Fruit fly (Drosophila melanogaster) whole organism, embryonic: Measurements from ENCODE around the gene CG12998.
A peak's percentile ranks its signal among the peaks of the same experiment; 100 is the strongest.

Source experiments
- Adf1 ChIP-seq: fragments of 200-800 bp; sonication (Bioruptor generic); IDR thresholded peaks from 2 replicates; pipeline ENCODE4 v1.3.6; 2022; ENCODE audit warnings: missing biosample characterization, missing genetic modification characterization
- Atf-2 ChIP-seq: fragments of 200-800 bp; sonication (Bioruptor generic); optimal IDR thresholded peaks from 2 replicates; lab custom pipeline; 2016; ENCODE audit warnings: missing biosample characterization, missing genetic modification characterization
- B-H2 ChIP-seq: fragments of 200-800 bp; sonication (Bioruptor generic); optimal IDR thresholded peaks from 2 replicates; lab custom pipeline; 2018; ENCODE audit warnings: missing biosample characterization, mild to moderate bottlenecking, missing genetic modification characterization
- CG10209 ChIP-seq: fragments of 200-800 bp; sonication (Bioruptor generic); optimal IDR thresholded peaks from 3 replicates; lab custom pipeline; 2017; ENCODE audit warnings: missing biosample characterization, mild to moderate bottlenecking, missing genetic modification characterization, missing genetic modification reagents
- CG12219 ChIP-seq: fragments of 200-800 bp; sonication (Bioruptor generic); optimal IDR thresholded peaks from 3 replicates; lab custom pipeline; 2018; ENCODE audit warnings: missing biosample characterization, mild to moderate bottlenecking, missing genetic modification characterization
- CG12299 ChIP-seq: fragments of 200-800 bp; sonication (Bioruptor generic); optimal IDR thresholded peaks from 2 replicates; lab custom pipeline; 2018; ENCODE audit warnings: missing biosample characterization, mild to moderate bottlenecking, missing genetic modification characterization
- CG12744 ChIP-seq: fragments of 200-800 bp; sonication (Bioruptor generic); optimal IDR thresholded peaks from 2 replicates; lab custom pipeline; 2016; ENCODE audit warnings: missing biosample characterization, missing genetic modification characterization
- CG12942 ChIP-seq: fragments of 200-800 bp; sonication (Bioruptor generic); optimal IDR thresholded peaks from 3 replicates; lab custom pipeline; 2016; ENCODE audit warnings: missing biosample characterization, missing genetic modification characterization
- CG13424 ChIP-seq: fragments of 200-800 bp; sonication (Bioruptor generic); optimal IDR thresholded peaks from 2 replicates; lab custom pipeline; 2019; ENCODE audit warnings: missing biosample characterization, mild to moderate bottlenecking, missing genetic modification characterization, moderate library complexity
- CG17359 ChIP-seq: fragments of 200-800 bp; sonication (Bioruptor generic); optimal IDR thresholded peaks from 3 replicates; lab custom pipeline; 2018; ENCODE audit warnings: missing biosample characterization, mild to moderate bottlenecking, missing genetic modification characterization, moderate library complexity
- CG2129 ChIP-seq: fragments of 200-800 bp; sonication (Bioruptor generic); IDR thresholded peaks from 2 replicates; pipeline ENCODE4 v1.3.6; 2022; ENCODE audit warnings: missing biosample characterization, missing genetic modification characterization; ENCODE audit not compliant: partially characterized antibody
- CG2678 ChIP-seq: fragments of 200-800 bp; sonication (Bioruptor generic); optimal IDR thresholded peaks from 3 replicates; lab custom pipeline; 2019; ENCODE audit warnings: missing biosample characterization, mild to moderate bottlenecking, missing genetic modification characterization, moderate library complexity
- CG30403 ChIP-seq: fragments of 200-800 bp; sonication (Bioruptor generic); optimal IDR thresholded peaks from 3 replicates; lab custom pipeline; 2016; ENCODE audit warnings: missing biosample characterization, missing genetic modification characterization
- CG31224 ChIP-seq: fragments of 200-800 bp; sonication (Bioruptor generic); IDR thresholded peaks from 2 replicates; pipeline ENCODE4 v1.3.6; 2022; ENCODE audit warnings: missing biosample characterization, missing genetic modification characterization
- CG3281 ChIP-seq: fragments of 200-800 bp; sonication (Bioruptor generic); optimal IDR thresholded peaks from 3 replicates; lab custom pipeline; 2017; ENCODE audit warnings: missing biosample characterization, mild to moderate bottlenecking, missing genetic modification characterization
- CG3726 ChIP-seq: fragments of 200-800 bp; sonication (Bioruptor generic); IDR thresholded peaks from 3 replicates; pipeline ENCODE4, ENCODE4 v1.3.6; 2022; ENCODE audit warnings: missing biosample characterization, missing genetic modification characterization
- CG4282 ChIP-seq: fragments of 200-800 bp; sonication (Bioruptor generic); optimal IDR thresholded peaks from 2 replicates; lab custom pipeline; 2016; ENCODE audit warnings: missing biosample characterization, missing genetic modification characterization
- CG4328 ChIP-seq: fragments of 200-800 bp; sonication (Bioruptor generic); optimal IDR thresholded peaks from 3 replicates; lab custom pipeline; 2017; ENCODE audit warnings: missing biosample characterization, missing genetic modification reagents, missing genetic modification characterization
- CG4707 ChIP-seq: fragments of 200-800 bp; sonication (Bioruptor generic); optimal IDR thresholded peaks from 2 replicates; lab custom pipeline; 2018; ENCODE audit warnings: missing biosample characterization, mild to moderate bottlenecking, missing genetic modification characterization, moderate library complexity
- CG5953 ChIP-seq: fragments of 200-800 bp; sonication (Bioruptor generic); IDR thresholded peaks from 2 replicates; pipeline ENCODE4 v1.3.6; 2022; ENCODE audit warnings: missing biosample characterization, missing genetic modification characterization
- CG6175 ChIP-seq: fragments of 200-800 bp; sonication (Bioruptor generic); IDR thresholded peaks from 3 replicates; pipeline ENCODE4 v1.3.6; 2022; ENCODE audit warnings: missing biosample characterization, missing genetic modification characterization
- CG7839 ChIP-seq: fragments of 200-800 bp; sonication (Bioruptor generic); optimal IDR thresholded peaks from 3 replicates; lab custom pipeline; 2018; ENCODE audit warnings: missing biosample characterization, mild to moderate bottlenecking, missing genetic modification characterization, moderate library complexity
- CG7928 ChIP-seq: fragments of 200-800 bp; sonication (Bioruptor generic); optimal IDR thresholded peaks from 2 replicates; lab custom pipeline; 2017; ENCODE audit warnings: missing biosample characterization, mild to moderate bottlenecking, missing genetic modification characterization
- CG8924 ChIP-seq: fragments of 200-800 bp; optimal IDR thresholded peaks from 3 replicates; lab custom pipeline; 2019; ENCODE audit warnings: missing biosample characterization, mild to moderate bottlenecking, missing genetic modification characterization, moderate library complexity
- CG9215 ChIP-seq: fragments of 200-800 bp; sonication (Bioruptor generic); IDR thresholded peaks from 2 replicates; pipeline ENCODE4 v1.3.6; 2022; ENCODE audit warnings: missing biosample characterization, missing genetic modification characterization
- Dbx ChIP-seq: fragments of 200-800 bp; sonication (Bioruptor generic); IDR thresholded peaks from 3 replicates; pipeline ENCODE4 v1.3.6; 2022; ENCODE audit warnings: missing biosample characterization, missing genetic modification characterization
- Dip2 ChIP-seq: fragments of 200-800 bp; sonication (Bioruptor generic); IDR thresholded peaks from 2 replicates; pipeline ENCODE4 v1.3.6; 2022; ENCODE audit warnings: missing biosample characterization, missing genetic modification characterization
- Gug ChIP-seq: fragments of 200-800 bp; sonication (Bioruptor generic); IDR thresholded peaks from 4 replicates; pipeline ENCODE4 v1.3.6; 2022; ENCODE audit warnings: missing biosample characterization, missing genetic modification characterization
- HLHmδ ChIP-seq: fragments of 200-800 bp; sonication (Bioruptor generic); optimal IDR thresholded peaks from 2 replicates; lab custom pipeline; 2018; ENCODE audit warnings: missing biosample characterization, mild to moderate bottlenecking, missing genetic modification characterization, moderate library complexity
- Hsf ChIP-seq: fragments of 200-800 bp; sonication (Bioruptor generic); optimal IDR thresholded peaks from 3 replicates; lab custom pipeline; 2016; ENCODE audit warnings: missing biosample characterization, missing genetic modification characterization
- Side ChIP-seq: fragments of 200-800 bp; sonication (Bioruptor generic); optimal IDR thresholded peaks from 2 replicates; lab custom pipeline; 2016; ENCODE audit warnings: missing biosample characterization, missing genetic modification characterization
- Ssrp ChIP-seq: fragments of 200-800 bp; sonication (Bioruptor generic); optimal IDR thresholded peaks from 2 replicates; lab custom pipeline; 2018; ENCODE audit warnings: missing biosample characterization, mild to moderate bottlenecking, missing genetic modification characterization, moderate library complexity
- Tbp ChIP-seq: fragments of >200 bp; optimal IDR thresholded peaks from 2 replicates; lab custom pipeline; 2018; ENCODE audit warnings: missing biosample characterization, missing genetic modification characterization
- ac ChIP-seq: fragments of 200-800 bp; sonication (Bioruptor generic); optimal IDR thresholded peaks from 3 replicates; lab custom pipeline; 2017; ENCODE audit warnings: missing biosample characterization, mild to moderate bottlenecking, missing genetic modification characterization
- ara ChIP-seq: fragments of 200-800 bp; sonication (Bioruptor generic); IDR thresholded peaks from 2 replicates; pipeline ENCODE4 v1.3.6; 2022; ENCODE audit warnings: missing biosample characterization, missing genetic modification characterization
- chinmo ChIP-seq: fragments of 200-800 bp; sonication (Bioruptor generic); IDR thresholded peaks from 4 replicates; pipeline ENCODE4 v1.3.6; 2022; ENCODE audit warnings: missing biosample characterization, missing genetic modification characterization; ENCODE audit not compliant: partially characterized antibody
- croc ChIP-seq: fragments of 200-800 bp; sonication (Bioruptor generic); conservative IDR thresholded peaks from 3 replicates; pipeline ENCODE4 v1.3.6; 2022; ENCODE audit warnings: missing biosample characterization, missing genetic modification characterization
- crol ChIP-seq: fragments of 200-800 bp; sonication (Bioruptor generic); IDR thresholded peaks from 2 replicates; pipeline ENCODE4 v1.3.6; 2022; ENCODE audit warnings: missing biosample characterization, missing genetic modification characterization
- dmrt11E ChIP-seq: fragments of 200-800 bp; sonication (Bioruptor generic); optimal IDR thresholded peaks from 3 replicates; lab custom pipeline; 2018; ENCODE audit warnings: missing biosample characterization, mild to moderate bottlenecking, missing genetic modification characterization, moderate library complexity
- gem ChIP-seq: fragments of 200-800 bp; sonication (Bioruptor generic); optimal IDR thresholded peaks from 2 replicates; lab custom pipeline; 2019; ENCODE audit warnings: missing biosample characterization, mild to moderate bottlenecking, missing genetic modification characterization, moderate library complexity
- mirr ChIP-seq: fragments of 200-800 bp; sonication (Bioruptor generic); optimal IDR thresholded peaks from 3 replicates; lab custom pipeline; 2018; ENCODE audit warnings: missing biosample characterization, mild to moderate bottlenecking, missing genetic modification characterization
- onecut ChIP-seq: fragments of 200-800 bp; sonication (Bioruptor generic); IDR thresholded peaks from 2 replicates; pipeline ENCODE4 v1.3.6; 2022; ENCODE audit warnings: missing biosample characterization, missing genetic modification characterization
- psq ChIP-seq: fragments of 200-800 bp; sonication (Bioruptor generic); optimal IDR thresholded peaks from 2 replicates; lab custom pipeline; 2017; ENCODE audit warnings: missing biosample characterization, missing genetic modification characterization
- pum ChIP-seq: fragments of 200-800 bp; sonication (Bioruptor generic); optimal IDR thresholded peaks from 2 replicates; lab custom pipeline; 2016; ENCODE audit warnings: missing biosample characterization, missing genetic modification characterization
- sd ChIP-seq: fragments of 200-800 bp; sonication (Bioruptor generic); optimal IDR thresholded peaks from 3 replicates; lab custom pipeline; 2018; ENCODE audit warnings: missing biosample characterization, mild to moderate bottlenecking, missing genetic modification characterization, moderate library complexity
- seq ChIP-seq: fragments of 200-800 bp; sonication (Bioruptor generic); IDR thresholded peaks from 2 replicates; pipeline ENCODE4 v1.3.6; 2022; ENCODE audit warnings: missing biosample characterization, missing genetic modification characterization
- sr ChIP-seq: fragments of 200-800 bp; sonication (Bioruptor generic); IDR thresholded peaks from 3 replicates; pipeline ENCODE4 v1.3.6; 2022; ENCODE audit warnings: missing biosample characterization, missing genetic modification characterization
- tll ChIP-seq, 2 experiments: fragments of 200-800 bp in 1 of 2; fragments of >200 bp in 1 of 2; sonication (Bioruptor generic) in 1 of 2; optimal IDR thresholded peaks; 2 replicates each; lab custom pipeline; 2017 to 2019; ENCODE audit warnings: missing biosample characterization in 2 of 2, missing genetic modification characterization in 2 of 2, mild to moderate bottlenecking in 1 of 2, moderate library complexity in 1 of 2
- wor ChIP-seq: fragments of 200-800 bp; sonication (Bioruptor generic); IDR thresholded peaks from 2 replicates; pipeline ENCODE4 v1.3.6; 2022; ENCODE audit warnings: missing biosample characterization, missing genetic modification characterization

Gene CG12998

dm6 chrX:17181264-17182198, 36.9 kb upstream of the CG12998 start (continued):
- TF ChIP-seq CG9215 (GFP tag; lab: Robert Waterston, UW): no peak
- TF ChIP-seq CG12942 (GFP tag; lab: Kevin White, UChicago): no peak
- no peak for TF ChIP-seq Adf1
- TF ChIP-seq CG4707: no peak
- no peak for TF ChIP-seq dmrt11E (tag; lab: Kevin White, UChicago)
- no peak for TF ChIP-seq HLHmδ
- TF ChIP-seq tll (GFP tag; optimal IDR thresholded peaks at IDR 0.05; lab: Kevin White, UChicago): no peak
- no peak for TF ChIP-seq sd (tag; lab: Kevin White, UChicago)
- TF ChIP-seq CG12299 (tag; lab: Kevin White, UChicago): no peak
- no peak for TF ChIP-seq CG4328 (GFP tag; lab: Kevin White, UChicago)
- peak; percentile 36 for TF ChIP-seq CG8924
- TF ChIP-seq CG30403: no peak
- TF ChIP-seq Tbp: no peak
- peak; percentile 51; the same call in 1 of the 2 replicates for TF ChIP-seq crol (GFP tag; lab: Robert Waterston, UW)
- no peak for TF ChIP-seq ac (GFP tag; lab: Kevin White, UChicago)
- no peak for TF ChIP-seq Dbx (GFP tag; lab: Robert Waterston, UW)
- TF ChIP-seq chinmo (GFP tag; lab: Robert Waterston, UW): 0 out of 4 replicates have a peak, but pooled peaks have one; percentile 27
- no peak for TF ChIP-seq CG2129 (GFP tag; lab: Robert Waterston, UW)
- no peak for TF ChIP-seq CG6175
- no peak for TF ChIP-seq mirr (GFP tag; lab: Kevin White, UChicago)
- TF ChIP-seq seq: no peak
- TF ChIP-seq Ssrp: peak; percentile 39
- no peak for TF ChIP-seq B-H2 (GFP tag; lab: Kevin White, UChicago)
- TF ChIP-seq CG13424 (tag; lab: Kevin White, UChicago): no peak
- peak; percentile 57 for TF ChIP-seq CG2678 (tag; lab: Kevin White, UChicago)
- TF ChIP-seq sr: no peak
- peak; percentile 8 for TF ChIP-seq CG10209
- TF ChIP-seq onecut: no peak
- TF ChIP-seq CG3281 (GFP tag; lab: Kevin White, UChicago): peak; percentile 12
- TF ChIP-seq Hsf (GFP tag; lab: Kevin White, UChicago): no peak
- TF ChIP-seq CG12219 (GFP tag; lab: Kevin White, UChicago): no peak
- TF ChIP-seq Atf-2 (GFP tag; lab: Kevin White, UChicago): no peak
- TF ChIP-seq croc (GFP tag; lab: Robert Waterston, UW): peak; percentile 24; the same call in 1 of the 3 replicates
- no peak for TF ChIP-seq CG4282
- TF ChIP-seq CG5953 (GFP tag; lab: Robert Waterston, UW): no peak
- peak; percentile 34 for TF ChIP-seq CG7839 (tag; lab: Kevin White, UChicago)
- 0 out of 3 replicates have a peak, but pooled peaks have one; percentile 28 for TF ChIP-seq CG3726 (GFP tag; lab: Robert Waterston, UW)
- TF ChIP-seq Gug: no peak
- TF ChIP-seq CG31224 (GFP tag; lab: Robert Waterston, UW): no peak
- TF ChIP-seq Side (GFP tag; lab: Kevin White, UChicago): no peak
- TF ChIP-seq pum (GFP tag; lab: Kevin White, UChicago): no peak
- no peak for TF ChIP-seq psq (GFP tag; lab: Kevin White, UChicago)
- no peak for TF ChIP-seq CG7928
- peak; percentile 59 for TF ChIP-seq gem (tag; lab: Kevin White, UChicago)
- TF ChIP-seq CG12744 (GFP tag; lab: Kevin White, UChicago): no peak
- TF ChIP-seq CG17359: peak; percentile 55
- no peak for TF ChIP-seq Dip2
- TF ChIP-seq ara (GFP tag; lab: Robert Waterston, UW): no peak
- no peak for TF ChIP-seq wor
